Fruit fly (Drosophila melanogaster) whole organism, adult: ENCODE data around the gene Cisd2.

Experiments used
- CG11617 ChIP-seq: fragments of 200-800 bp; sonication (Bioruptor generic); optimal IDR thresholded peaks from 2 replicates; lab custom pipeline; 2017; ENCODE audit warnings: mild to moderate bottlenecking, missing biosample characterization, missing genetic modification reagents, missing genetic modification characterization
- CG12768 ChIP-seq: fragments of 200-800 bp; sonication (Bioruptor generic); optimal IDR thresholded peaks from 2 replicates; lab custom pipeline; 2017; ENCODE audit warnings: missing biosample characterization, missing genetic modification characterization, mild to moderate bottlenecking, moderate library complexity, missing genetic modification reagents
- CG14711 ChIP-seq: fragments of 200-800 bp; sonication (Bioruptor generic); optimal IDR thresholded peaks from 2 replicates; lab custom pipeline; 2018; ENCODE audit warnings: missing biosample characterization, mild to moderate bottlenecking, missing genetic modification characterization, moderate library complexity
- CG1620 ChIP-seq: fragments of 200-800 bp; sonication (Bioruptor generic); optimal IDR thresholded peaks from 2 replicates; lab custom pipeline; 2016; ENCODE audit warnings: missing biosample characterization, missing genetic modification characterization
- CG33017 ChIP-seq: fragments of 200-800 bp; sonication (Bioruptor generic); optimal IDR thresholded peaks from 2 replicates; lab custom pipeline; 2018; ENCODE audit warnings: missing biosample characterization, mild to moderate bottlenecking, missing genetic modification characterization, moderate library complexity
- CG5204 ChIP-seq: fragments of 200-800 bp; sonication (Bioruptor generic); optimal IDR thresholded peaks from 2 replicates; lab custom pipeline; 2016; ENCODE audit warnings: missing biosample characterization, missing genetic modification characterization
- CG7101 ChIP-seq: fragments of 200-800 bp; sonication (Bioruptor generic); optimal IDR thresholded peaks from 2 replicates; lab custom pipeline; 2018; ENCODE audit warnings: missing biosample characterization, mild to moderate bottlenecking, missing genetic modification characterization, moderate library complexity
- Clk ChIP-seq: fragments of 200-800 bp; sonication (Bioruptor generic); optimal IDR thresholded peaks from 2 replicates; lab custom pipeline; 2017; ENCODE audit warnings: missing biosample characterization, missing genetic modification characterization
- Crg-1 ChIP-seq: fragments of 200-800 bp; sonication (Bioruptor generic); optimal IDR thresholded peaks from 2 replicates; lab custom pipeline; 2016; ENCODE audit warnings: missing biosample characterization, missing genetic modification characterization
- Hr96 ChIP-seq: fragments of 200-800 bp; sonication (Bioruptor generic); optimal IDR thresholded peaks from 2 replicates; lab custom pipeline; 2016; ENCODE audit warnings: missing biosample characterization, missing genetic modification characterization
- Mnt ChIP-seq: fragments of 200-800 bp; sonication (Bioruptor generic); optimal IDR thresholded peaks from 2 replicates; lab custom pipeline; 2016; ENCODE audit warnings: missing biosample characterization, mild to moderate bottlenecking, missing genetic modification characterization
- bab1 ChIP-seq: fragments of 200-800 bp; sonication (Bioruptor generic); optimal IDR thresholded peaks from 3 replicates; lab custom pipeline; 2019; ENCODE audit warnings: missing biosample characterization, mild to moderate bottlenecking, missing genetic modification characterization, moderate library complexity
- cic ChIP-seq: fragments of 200-800 bp; sonication (Bioruptor generic); optimal IDR thresholded peaks from 2 replicates; lab custom pipeline; 2017; ENCODE audit warnings: missing biosample characterization, mild to moderate bottlenecking, missing genetic modification characterization, moderate library complexity
- cnc ChIP-seq, 2 experiments: fragments of >200 bp; optimal IDR thresholded peaks; 2 replicates each; lab custom pipeline; 2017
- kay ChIP-seq: fragments of 200-800 bp; sonication (Bioruptor generic); peaks from one replicate; lab custom pipeline; 2016; ENCODE audit warnings: missing biosample characterization, missing genetic modification characterization, borderline replicate concordance
- ovo ChIP-seq: fragments of 200-800 bp; sonication (Bioruptor generic); optimal IDR thresholded peaks from 2 replicates; lab custom pipeline; 2016; ENCODE audit warnings: missing biosample characterization, missing genetic modification characterization
- pad ChIP-seq: fragments of 200-800 bp; sonication (Bioruptor generic); optimal IDR thresholded peaks from 3 replicates; lab custom pipeline; 2017; ENCODE audit warnings: missing biosample characterization, missing genetic modification characterization, mild to moderate bottlenecking, moderate library complexity, missing genetic modification reagents
- tj ChIP-seq: fragments of 200-800 bp; sonication (Bioruptor generic); optimal IDR thresholded peaks from 3 replicates; lab custom pipeline; 2017; ENCODE audit warnings: missing biosample characterization, mild to moderate bottlenecking, missing genetic modification characterization, moderate library complexity
- toe ChIP-seq: fragments of 200-800 bp; sonication (Bioruptor generic); optimal IDR thresholded peaks from 2 replicates; lab custom pipeline; 2016; ENCODE audit warnings: missing biosample characterization, missing genetic modification characterization

Cisd2 gene

DNA sequence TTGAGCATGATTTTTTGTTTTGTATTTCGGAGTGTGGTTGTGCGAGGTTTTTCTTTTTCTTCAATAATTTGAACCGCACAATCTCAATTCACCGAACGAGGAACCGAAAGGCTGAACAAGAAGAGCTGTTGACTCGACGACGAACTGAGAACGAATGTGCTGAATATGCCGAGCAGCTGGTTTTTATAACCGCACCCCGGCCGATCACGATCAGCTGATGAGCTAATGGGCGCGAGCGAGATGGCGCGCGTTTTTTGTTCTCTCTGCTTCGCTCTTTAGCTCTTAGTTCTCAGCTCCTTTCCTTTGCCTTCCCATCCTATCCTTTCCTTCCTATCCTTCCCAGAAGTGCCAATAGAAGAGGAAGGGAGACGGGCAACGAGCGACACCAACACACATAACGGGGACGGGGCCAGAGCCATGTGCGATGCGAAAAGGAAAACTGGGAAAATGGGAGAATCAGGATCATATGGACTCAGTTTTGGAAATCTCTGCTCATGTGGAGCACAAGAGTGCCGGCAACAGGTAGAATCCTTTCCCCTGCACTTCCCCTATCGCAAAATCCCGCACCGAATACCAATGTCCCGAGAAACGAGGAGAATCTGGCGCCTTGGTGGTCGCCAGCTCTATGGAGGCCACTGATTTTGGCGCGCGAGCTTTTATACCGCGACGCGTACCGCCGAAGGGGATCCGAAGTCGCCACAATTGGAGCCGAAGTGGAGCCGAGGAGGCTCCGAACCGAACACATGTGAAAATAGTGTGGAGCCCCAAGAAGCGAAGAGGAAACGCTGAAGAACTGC is 32.1 kb upstream of the Cisd2 start, which contains the start of gene stg:
TSS of gene stg (minus strand) at position 635 of the 797 bp plus-strand sequence.
- TF ChIP-seq pad (GFP tag; lab: Kevin White, UChicago) (peak; percentile 69), ovo (GFP tag; lab: Kevin White, UChicago) (peak; percentile 37), Clk (no peak)

DNA sequence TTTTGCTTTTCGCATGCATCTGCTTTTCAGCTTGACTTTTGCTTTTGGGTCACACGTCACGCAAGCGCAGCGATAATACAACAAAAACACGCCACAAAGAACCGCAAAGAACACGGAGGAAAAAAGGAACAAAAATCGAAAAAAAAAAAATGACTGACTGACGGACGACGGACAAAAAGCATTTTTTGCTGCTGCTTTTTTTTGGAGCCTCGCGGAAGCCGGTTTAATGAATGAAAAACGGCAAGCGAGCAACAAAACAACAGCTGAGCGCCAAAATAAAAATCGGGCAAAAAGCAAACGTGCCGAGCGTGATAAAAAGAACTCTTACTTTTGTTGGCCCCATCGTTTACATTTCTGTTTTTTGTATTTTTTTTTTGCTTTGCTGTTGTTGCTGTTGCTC is 31.2 kb upstream of the Cisd2 start:
- TF ChIP-seq Mnt (GFP tag; lab: Kevin White, UChicago) (no peak), CG12768 (GFP tag; lab: Kevin White, UChicago) (no peak), CG14711 (tag; lab: Kevin White, UChicago) (no peak), CG1620 (GFP tag; lab: Kevin White, UChicago) (no peak), CG11617 (GFP tag; lab: Kevin White, UChicago) (no peak), CG5204 (no peak), tj (peak; percentile 29), CG7101 (tag; lab: Kevin White, UChicago) (no peak)

DNA sequence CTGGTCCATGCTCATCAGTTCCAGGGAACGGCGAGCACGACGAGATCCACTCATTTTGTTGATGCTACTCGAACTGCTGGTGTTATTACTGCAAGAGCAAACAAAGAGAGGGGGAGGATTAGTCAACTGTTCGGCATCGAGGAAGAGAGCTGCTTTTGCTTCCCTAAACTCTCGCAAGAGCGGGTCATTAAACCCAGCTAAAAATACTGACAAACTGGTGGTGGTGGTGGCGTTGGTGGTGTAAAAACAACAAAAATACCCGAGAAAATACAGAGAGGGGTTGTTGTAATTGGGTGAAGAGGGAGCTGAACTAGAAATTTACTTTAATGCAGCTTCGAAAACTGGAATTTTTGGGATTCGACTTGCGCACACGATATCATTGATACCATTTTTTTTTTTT is 30.6 kb upstream of the Cisd2 start:
- TF ChIP-seq Mnt (GFP tag; lab: Kevin White, UChicago) = no peak
- no peak for TF ChIP-seq cic (GFP tag; lab: Kevin White, UChicago)
- TF ChIP-seq cnc (optimal IDR thresholded peaks at IDR 0.05; lab: Kevin White, UChicago) = no peak
- TF ChIP-seq pad (GFP tag; lab: Kevin White, UChicago) = no peak
- no peak for TF ChIP-seq CG11617 (GFP tag; lab: Kevin White, UChicago)
- TF ChIP-seq ovo (GFP tag; lab: Kevin White, UChicago) = no peak
- TF ChIP-seq CG1620 (GFP tag; lab: Kevin White, UChicago) = no peak
- TF ChIP-seq CG14711 (tag; lab: Kevin White, UChicago) = no peak
- no peak for TF ChIP-seq tj
- TF ChIP-seq Crg-1 (GFP tag; lab: Kevin White, UChicago) = no peak
- no peak for TF ChIP-seq kay (GFP tag; lab: Kevin White, UChicago)
- no peak for TF ChIP-seq CG33017 (tag; lab: Kevin White, UChicago)
- no peak for TF ChIP-seq CG5204
- TF ChIP-seq toe = no peak
- TF ChIP-seq bab1 = no peak
- no peak for TF ChIP-seq CG12768 (GFP tag; lab: Kevin White, UChicago)
- no peak for TF ChIP-seq Clk

DNA sequence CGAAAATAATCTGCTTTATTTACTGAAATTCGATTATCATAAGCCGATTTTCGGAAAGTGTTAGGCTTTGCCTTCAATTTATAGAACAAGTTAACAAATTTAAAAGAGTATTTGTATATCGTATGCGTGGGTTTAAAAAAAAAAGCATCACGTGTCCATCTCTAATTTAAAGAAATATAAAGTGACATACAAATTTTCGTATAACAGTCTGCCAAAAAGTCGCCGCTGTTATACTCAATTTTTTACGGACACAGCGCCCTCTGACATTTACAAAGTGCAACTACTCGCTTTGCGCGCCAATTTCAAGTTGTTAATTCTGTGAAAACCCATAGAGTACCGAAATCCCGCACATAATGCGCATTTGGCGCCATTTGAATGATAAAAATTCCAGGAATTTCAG is 28.2 kb upstream of the Cisd2 start:
- TF ChIP-seq CG12768 (GFP tag; lab: Kevin White, UChicago) (no peak), cnc (optimal IDR thresholded peaks at IDR 0.05; lab: Kevin White, UChicago) (no peak), CG14711 (tag; lab: Kevin White, UChicago) (no peak), bab1 (peak; percentile 53), Crg-1 (GFP tag; lab: Kevin White, UChicago) (no peak), ovo (GFP tag; lab: Kevin White, UChicago) (no peak), toe (no peak)

DNA sequence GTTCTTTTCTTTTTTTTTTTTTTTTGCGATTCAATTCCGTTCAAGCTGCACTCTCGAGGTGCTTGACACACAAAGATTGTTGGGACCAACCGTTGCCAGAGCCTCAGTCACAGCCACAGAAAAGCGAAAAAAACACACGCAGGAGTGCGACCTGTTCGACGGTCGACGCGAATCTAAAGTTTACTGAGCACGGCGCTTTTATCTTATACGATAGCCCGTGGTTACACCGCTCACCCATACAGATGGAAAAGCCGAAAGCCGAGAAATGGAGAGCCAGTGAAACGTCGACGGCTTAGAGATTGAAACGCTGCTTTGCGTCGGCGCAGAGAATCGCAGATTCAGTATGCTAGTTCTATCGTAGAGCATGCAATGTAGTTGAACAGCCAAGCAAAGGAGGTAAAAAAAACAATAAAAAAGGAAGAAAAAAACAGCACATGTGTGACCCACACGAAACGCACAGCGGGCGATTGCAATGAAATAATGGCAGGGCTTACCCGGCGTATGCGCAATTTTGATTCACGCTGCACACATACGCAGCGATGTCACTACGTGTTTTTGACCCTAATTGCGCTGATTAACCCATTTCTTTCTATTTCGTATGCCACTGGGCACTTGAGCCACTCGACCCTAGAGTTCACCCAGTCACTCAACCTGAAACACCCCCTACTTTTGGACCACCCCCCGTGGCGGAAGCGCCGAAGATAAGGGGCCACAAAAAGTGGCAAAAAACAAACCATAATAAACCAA is 27.2 kb upstream of the Cisd2 start, which contains the start of gene SP1029:
TSS of gene SP1029 (minus strand) at position 180 of the 747 bp plus-strand sequence.
- TF ChIP-seq CG33017 (tag; lab: Kevin White, UChicago) = no peak

DNA sequence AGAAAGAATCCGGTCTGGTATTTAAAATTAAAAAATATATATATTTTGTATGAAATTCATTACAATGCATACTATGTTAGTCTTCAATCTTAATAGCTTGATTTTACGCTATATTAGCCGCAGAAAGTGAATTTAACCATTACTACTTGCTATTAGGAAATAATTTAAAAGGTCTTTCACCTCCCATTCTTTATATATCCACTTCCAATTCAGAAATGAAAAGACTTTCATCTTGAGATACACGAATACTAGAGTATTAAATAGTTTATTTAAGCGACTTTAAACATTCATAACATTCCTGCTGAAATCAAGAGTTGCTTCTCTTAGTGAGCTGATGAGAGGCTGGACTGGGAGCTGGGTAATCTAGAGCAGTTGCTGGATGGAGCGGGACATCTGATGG is 21.5 kb upstream of the Cisd2 start, which contains the start of gene CG31445:
TSS of gene CG31445 (minus strand) at position 101 of the 400 bp plus-strand sequence.
- TF ChIP-seq Clk (no peak), Hr96 (no peak), CG12768 (GFP tag; lab: Kevin White, UChicago) (no peak), Crg-1 (GFP tag; lab: Kevin White, UChicago) (no peak), ovo (GFP tag; lab: Kevin White, UChicago) (no peak), CG5204 (no peak), CG1620 (GFP tag; lab: Kevin White, UChicago) (no peak), pad (GFP tag; lab: Kevin White, UChicago) (no peak), tj (no peak), bab1 (no peak)

DNA sequence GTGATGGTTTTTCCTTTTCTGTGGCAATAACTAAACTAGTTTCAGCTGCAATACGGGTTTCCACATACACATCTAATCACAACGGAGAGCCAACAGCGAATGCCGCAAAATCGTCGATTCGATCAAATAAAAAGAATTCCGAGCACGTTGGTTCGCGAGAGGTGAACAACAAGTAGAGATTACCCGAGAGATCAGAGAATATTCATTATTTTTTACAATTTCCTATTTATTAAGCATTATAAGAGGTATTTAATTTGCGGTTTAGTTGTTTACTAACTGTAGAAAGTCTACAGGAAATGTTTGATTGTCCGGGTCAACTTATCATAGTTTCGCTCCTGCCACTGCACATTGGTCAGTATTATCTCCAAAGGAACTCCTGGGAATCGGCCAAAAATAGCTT is 15.4 kb upstream of the Cisd2 start, which contains the start of gene CG11951:
TSS of gene CG11951 (minus strand) at position 101 of the 400 bp plus-strand sequence.
- TF ChIP-seq CG7101 (tag; lab: Kevin White, UChicago) (no peak), cic (GFP tag; lab: Kevin White, UChicago) (peak; percentile 24), ovo (GFP tag; lab: Kevin White, UChicago) (no peak)
